Worm (Caenorhabditis elegans): Measurements from ENCODE around the gene mup-4.

mup-4 gene

DNA sequence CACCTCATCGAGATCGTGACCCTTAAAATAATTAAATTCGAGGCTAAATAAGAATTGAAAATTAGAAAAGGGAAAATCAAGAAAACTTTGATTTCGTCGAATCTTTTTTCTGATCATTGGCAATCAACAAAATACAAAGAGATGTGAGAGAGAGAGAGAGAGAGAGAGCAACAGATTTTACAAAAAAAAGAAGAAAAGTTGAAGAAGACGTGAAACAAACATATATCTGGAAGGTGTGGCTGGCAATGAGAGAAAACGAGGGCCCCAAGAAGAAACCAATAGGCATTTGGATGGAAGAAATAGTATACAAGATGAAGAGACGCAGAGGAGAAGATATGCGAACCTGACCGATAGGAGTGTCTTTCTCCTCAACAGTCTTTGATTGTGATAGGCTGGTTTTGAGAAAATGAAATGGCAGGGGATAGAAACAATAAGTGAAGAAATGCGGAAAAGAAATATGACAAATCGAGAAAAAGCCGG, at the start of gene mup-4:
mup-4 (minus strand) TSS at position 51 of the 480 bp plus-strand sequence.
- no peak for TF ChIP-seq ctbp-1 (GFP tag; IDR thresholded peaks at IDR 0.05)
- TF ChIP-seq mep-1 (tag; optimal IDR thresholded peaks at IDR 0.05): no peak
- TF ChIP-seq unc-62 (GFP tag; optimal IDR thresholded peaks at IDR 0.05 in 1 of 2): no peak
- TF ChIP-seq unc-62 (tag; optimal IDR thresholded peaks at IDR 0.05): no peak
- TF ChIP-seq nhr-6 (tag; optimal IDR thresholded peaks at IDR 0.05): no peak
- no peak for TF ChIP-seq nhr-76 (tag; optimal IDR thresholded peaks at IDR 0.05)
- no peak for TF ChIP-seq D1046.2 (GFP tag; IDR thresholded peaks at IDR 0.05)
- no peak for TF ChIP-seq madf-5 (GFP tag; IDR thresholded peaks at IDR 0.05)
- TF ChIP-seq snpc-4 (tag; optimal IDR thresholded peaks at IDR 0.05): no peak
- no peak for TF ChIP-seq set-16 (GFP tag; IDR thresholded peaks at IDR 0.05)
- TF ChIP-seq lsy-2 (tag; optimal IDR thresholded peaks at IDR 0.05): no peak
- no peak for TF ChIP-seq T20F7.1 (GFP tag; optimal IDR thresholded peaks at IDR 0.05)
- TF ChIP-seq ceh-62 (tag; optimal IDR thresholded peaks at IDR 0.05): no peak
- TF ChIP-seq spr-1 (tag; optimal IDR thresholded peaks at IDR 0.05): no peak
- TF ChIP-seq hmg-1.1 (GFP tag; IDR thresholded peaks at IDR 0.05): no peak
- TF ChIP-seq cey-2 (tag; optimal IDR thresholded peaks at IDR 0.05; ENCODE audit: borderline replicate concordance, insufficient read depth): no peak
- no peak for TF ChIP-seq ZK546.5 (tag; optimal IDR thresholded peaks at IDR 0.05)
- TF ChIP-seq mdl-1 (tag; optimal IDR thresholded peaks at IDR 0.05): no peak
- no peak for TF ChIP-seq jun-1 (tag; optimal IDR thresholded peaks at IDR 0.05)
- TF ChIP-seq zip-11 (GFP tag; IDR thresholded peaks at IDR 0.05): no peak
- no peak for TF ChIP-seq T26A8.4 (GFP tag; IDR thresholded peaks at IDR 0.05)

ce11 chrIII:7536559-7536958, 47.7 kb upstream of the mup-4 start, which contains the start of gene lin-39:
TSS of gene lin-39 (minus strand) at chrIII:7536632.
- TF ChIP-seq zfp-2 (tag; optimal IDR thresholded peaks at IDR 0.05): no peak
- peak in 1 of 2 experiments; percentile 22 for TF ChIP-seq mdl-1 (tag; optimal IDR thresholded peaks at IDR 0.05)

ce11 chrIII:7535347-7535746, 46.4 kb upstream of the mup-4 start:
- no peak for TF ChIP-seq nhr-11 (tag; optimal IDR thresholded peaks at IDR 0.05)
- no peak for TF ChIP-seq madf-5 (GFP tag; IDR thresholded peaks at IDR 0.05)
- no peak for TF ChIP-seq dmd-9 (GFP tag; IDR thresholded peaks at IDR 0.05)
- no peak for TF ChIP-seq nhr-76 (tag; optimal IDR thresholded peaks at IDR 0.05)
- TF ChIP-seq Y48G9A.11 (GFP tag; IDR thresholded peaks at IDR 0.05): no peak
- no peak for TF ChIP-seq lim-7 (GFP tag; IDR thresholded peaks at IDR 0.05)
- TF ChIP-seq T26A8.4 (GFP tag; IDR thresholded peaks at IDR 0.05): no peak
- no peak for TF ChIP-seq lin-39 (tag; optimal IDR thresholded peaks at IDR 0.05)
- TF ChIP-seq nhr-111 (GFP tag; optimal IDR thresholded peaks at IDR 0.05): no peak
- no peak for TF ChIP-seq aha-1 (tag)
- no peak for TF ChIP-seq dve-1 (tag; optimal IDR thresholded peaks at IDR 0.05; ENCODE audit: insufficient read depth)
- TF ChIP-seq nhr-48 (tag; optimal IDR thresholded peaks at IDR 0.05): no peak
- no peak for TF ChIP-seq zfp-2 (tag; optimal IDR thresholded peaks at IDR 0.05)
- TF ChIP-seq zfp-3 (GFP tag; conservative IDR thresholded peaks at IDR 0.05): no peak

DNA sequence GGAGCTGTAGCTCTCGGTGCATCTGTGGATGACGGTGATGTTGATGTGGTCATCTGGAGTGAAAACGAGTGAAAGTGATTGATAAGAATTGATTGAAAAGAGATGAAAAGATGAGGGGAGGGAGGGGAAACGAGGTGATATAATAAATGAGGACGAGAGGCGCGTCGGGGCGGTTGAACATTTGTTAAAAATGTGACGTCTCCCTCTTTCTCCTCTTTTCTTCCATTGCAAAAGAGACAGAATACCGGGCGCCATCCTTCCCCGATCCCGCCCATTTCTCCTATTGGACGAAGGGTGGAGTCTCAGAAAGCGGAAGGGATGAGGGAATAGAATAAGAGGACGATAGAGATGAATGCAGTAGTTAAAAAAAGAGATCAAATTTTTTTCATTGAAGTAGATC, 45.7 kb upstream of the mup-4 start:
- TF ChIP-seq mxl-3 (GFP tag; optimal IDR thresholded peaks at IDR 0.05) (peak; percentile 11), fkh-10 (GFP tag; optimal IDR thresholded peaks at IDR 0.05) (no peak), nhr-11 (tag; optimal IDR thresholded peaks at IDR 0.05) (no peak), nhr-28 (tag; optimal IDR thresholded peaks at IDR 0.05) (no peak), ceh-20 (GFP tag; IDR thresholded peaks at IDR 0.05) (peak; percentile 51; the same call in 1 of the 2 replicates), aha-1 (tag) (peak; percentile 30), saeg-2 (GFP tag; IDR thresholded peaks at IDR 0.05) (no peak), snpc-4 (tag; optimal IDR thresholded peaks at IDR 0.05) (no peak), duxl-1 (tag; optimal IDR thresholded peaks at IDR 0.05; ENCODE audit: poor library complexity) (peak; percentile 56), ceh-82 (tag; optimal IDR thresholded peaks at IDR 0.05) (no peak), ZK337.2 (GFP tag; IDR thresholded peaks at IDR 0.05) (no peak), unc-62 (GFP tag; optimal IDR thresholded peaks at IDR 0.05 in 1 of 2) (peak in 1 of 2 experiments; percentile 100), unc-62 (tag; optimal IDR thresholded peaks at IDR 0.05) (no peak), set-16 (GFP tag; IDR thresholded peaks at IDR 0.05) (no peak), mep-1 (tag; optimal IDR thresholded peaks at IDR 0.05) (peak; percentile 10), pha-4 (GFP tag; IDR thresholded peaks at IDR 0.05) (no peak), pha-4 (tag; optimal IDR thresholded peaks at IDR 0.05) (no peak), tra-1 (GFP tag; IDR thresholded peaks at IDR 0.05) (peak; percentile 60; the same call in 1 of the 2 replicates), lsy-2 (tag; optimal IDR thresholded peaks at IDR 0.05) (peak in 1 of 2 experiments; percentile 76)

Measured in whole organism, L4 larva.